Worm (Caenorhabditis elegans) whole organism, L3 larva: ENCODE measurements around the gene clec-149.

ENCODE experiments used
- nhr-28 ChIP-seq: fragments of 150-350 bp; optimal IDR thresholded peaks from 2 replicates; lab custom pipeline; 2014; ENCODE audit warnings: missing biosample characterization, missing genetic modification characterization
- skn-1 ChIP-seq: fragments of 150-350 bp; optimal IDR thresholded peaks from 2 replicates; lab custom pipeline; 2014; ENCODE audit warnings: missing biosample characterization, missing genetic modification characterization
- snpc-4 ChIP-seq: fragments of 150-350 bp; optimal IDR thresholded peaks from 2 replicates; lab custom pipeline; 2014; ENCODE audit warnings: missing biosample characterization, missing genetic modification characterization

DNA sequence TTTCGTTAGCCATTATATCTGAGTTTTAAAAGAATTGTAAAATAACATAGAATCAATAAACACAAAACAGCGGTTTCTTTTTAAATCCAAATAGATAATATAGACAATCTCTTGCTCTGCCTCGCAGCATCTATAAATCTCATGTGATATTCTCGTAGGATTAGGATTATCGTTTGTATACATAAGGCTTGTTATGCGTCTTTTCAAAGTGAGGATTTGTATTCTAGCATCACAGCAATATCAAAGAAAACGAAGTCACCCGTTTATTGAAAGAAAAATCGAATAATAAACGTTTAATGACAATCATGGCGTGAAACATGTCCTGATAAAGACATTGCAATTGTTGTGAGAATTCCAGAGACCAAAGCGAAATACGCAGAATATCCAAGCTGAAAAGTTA, 49.4 kb downstream of the clec-149 start, which contains the start of the genes T24C4.3 and clc-20:
- no peak for TF ChIP-seq skn-1
- TF ChIP-seq snpc-4 (tag; lab: Kevin White, UChicago), result no peak
- no peak for TF ChIP-seq nhr-28 (tag; lab: Kevin White, UChicago)
